Worm (Caenorhabditis elegans) whole organism, L4/young adult: Measurements from ENCODE around the gene F01F1.11.

Experiments used
- W03F9.2 ChIP-seq: fragments of 150-350 bp; optimal IDR thresholded peaks from 2 replicates; lab custom pipeline; 2014; ENCODE audit warnings: missing biosample characterization, missing genetic modification characterization
- dao-5 ChIP-seq: sonication (generic microtip); optimal IDR thresholded peaks from 2 replicates; lab custom pipeline; 2016; ENCODE audit warnings: missing genotype, missing genetic modification characterization, moderate library complexity, missing compliant biosample characterization
- him-1 ChIP-seq: sonication (generic microtip); optimal IDR thresholded peaks from 2 replicates; lab custom pipeline; 2016; ENCODE audit warnings: missing genotype, missing genetic modification reagents, missing genetic modification characterization, missing compliant biosample characterization

ce11 chrIII:5839598-5839997 lies 32.1 kb downstream of the F01F1.11 start:
- TF ChIP-seq him-1 (no peak), dao-5 (tag; lab: Kevin White, UChicago) (no peak), W03F9.2 (tag; lab: Kevin White, UChicago) (no peak)
